Worm (Caenorhabditis elegans) whole organism, young adult: Measurements from ENCODE around the gene C08A9.3.

Experiments used
- C06A6.2 ChIP-seq: fragments of 200-800 bp; sonication (Bioruptor generic); conservative IDR thresholded peaks from 2 replicates; pipeline ENCODE4 v1.3.6; 2022; ENCODE audit warnings: missing genetic modification characterization, missing compliant biosample characterization
- C17E4.6 ChIP-seq: fragments of 200-800 bp; sonication (Bioruptor generic); IDR thresholded peaks from 2 replicates; pipeline ENCODE4 v1.3.6; 2022; ENCODE audit warnings: missing genetic modification reagents, missing genetic modification characterization, missing compliant biosample characterization
- D2030.7 ChIP-seq: fragments of 200-800 bp; sonication (Bioruptor generic); IDR thresholded peaks from 2 replicates; pipeline ENCODE4 v1.3.6; 2022; ENCODE audit warnings: missing genetic modification reagents, missing genetic modification characterization, missing compliant biosample characterization
- F10E7.11 ChIP-seq: sonication (generic microtip); optimal IDR thresholded peaks from 2 replicates; lab custom pipeline; 2017; ENCODE audit warnings: mild to moderate bottlenecking, missing genetic modification characterization, moderate library complexity, missing compliant biosample characterization
- F22D6.2 ChIP-seq: sonication (generic microtip); optimal IDR thresholded peaks from 2 replicates; lab custom pipeline; 2016; ENCODE audit warnings: mild to moderate bottlenecking, missing genetic modification characterization, missing compliant biosample characterization
- F37B4.10 ChIP-seq: fragments of 200-800 bp; sonication (Bioruptor generic); IDR thresholded peaks from 2 replicates; pipeline ENCODE4 v1.3.6; 2022; ENCODE audit warnings: missing genetic modification characterization, missing compliant biosample characterization
- F49E8.2 ChIP-seq: sonication (generic microtip); optimal IDR thresholded peaks from 3 replicates; lab custom pipeline; 2017; ENCODE audit warnings: missing genetic modification characterization, mild to moderate bottlenecking, missing compliant biosample characterization, antibody characterized with exemption, moderate library complexity; ENCODE audit not compliant: insufficient read depth
- F57A8.1 ChIP-seq: fragments of 200-800 bp; sonication (Bioruptor generic); optimal IDR thresholded peaks from 2 replicates; lab custom pipeline; 2018; ENCODE audit warnings: mild to moderate bottlenecking, missing genetic modification characterization, moderate library complexity, missing compliant biosample characterization
- K11D2.4 ChIP-seq: fragments of 200-800 bp; sonication (Bioruptor generic); IDR thresholded peaks from 2 replicates; pipeline ENCODE4 v1.3.6; 2022; ENCODE audit warnings: missing genetic modification reagents, missing genetic modification characterization, missing compliant biosample characterization
- K12H6.12 ChIP-seq: fragments of 200-800 bp; sonication (Bioruptor generic); optimal IDR thresholded peaks from 2 replicates; lab custom pipeline; 2018; ENCODE audit warnings: mild to moderate bottlenecking, missing genetic modification characterization, missing compliant biosample characterization
- T07F8.4 ChIP-seq: sonication (generic microtip); optimal IDR thresholded peaks from 2 replicates; lab custom pipeline; 2016; ENCODE audit warnings: mild to moderate bottlenecking, missing genetic modification characterization, moderate library complexity, missing compliant biosample characterization
- Y53G8AR.9 ChIP-seq: fragments of 200-800 bp; sonication (Bioruptor generic); conservative IDR thresholded peaks from 2 replicates; pipeline ENCODE4 v1.3.6; 2022; ENCODE audit warnings: missing genetic modification reagents, missing genetic modification characterization, missing compliant biosample characterization
- Y56A3A.18 ChIP-seq: fragments of 200-800 bp; sonication (Bioruptor generic); IDR thresholded peaks from 2 replicates; pipeline ENCODE4 v1.3.6; 2022; ENCODE audit warnings: missing genetic modification reagents, missing genetic modification characterization, missing compliant biosample characterization
- ZK185.1 ChIP-seq: sonication (generic microtip); optimal IDR thresholded peaks from 2 replicates; lab custom pipeline; 2016; ENCODE audit warnings: mild to moderate bottlenecking, missing genetic modification characterization, missing compliant biosample characterization; ENCODE audit not compliant: poor library complexity, severe bottlenecking
- ama-1 ChIP-seq, 3 experiments: fragments of 150-350 bp in 1 of 3; sonication (generic microtip) in 2 of 3; optimal IDR thresholded peaks; 2 replicates each; lab custom pipeline; 2014 to 2018; ENCODE audit warnings: missing biosample characterization in 2 of 3, missing genetic modification characterization in 2 of 3, missing genetic modification reagents in 2 of 3
- aptf-2 ChIP-seq: fragments of 200-800 bp; sonication (Bioruptor generic); conservative IDR thresholded peaks from 2 replicates; pipeline ENCODE4 v1.3.6; 2022; ENCODE audit warnings: missing genetic modification reagents, missing genetic modification characterization, missing compliant biosample characterization
- atf-7 ChIP-seq: sonication (generic microtip); optimal IDR thresholded peaks from 2 replicates; lab custom pipeline; 2017; ENCODE audit warnings: mild to moderate bottlenecking, missing genetic modification characterization, missing compliant biosample characterization
- bed-1 ChIP-seq: fragments of 200-800 bp; sonication (Bioruptor generic); IDR thresholded peaks from 2 replicates; pipeline ENCODE4 v1.3.6; 2022; ENCODE audit warnings: missing genetic modification reagents, missing genetic modification characterization, missing compliant biosample characterization
- cebp-1 ChIP-seq, 2 experiments: fragments of 200-800 bp in 1 of 2; sonication (Bioruptor generic) in 1 of 2; sonication (generic microtip) in 1 of 2; IDR thresholded peaks in 1 of 2; optimal IDR thresholded peaks in 1 of 2; 2 replicates each; pipeline versions ENCODE4 v1.3.6 to Lab custom; 2017 to 2022; ENCODE audit warnings: missing compliant biosample characterization in 2 of 2, missing genetic modification characterization in 2 of 2, mild to moderate bottlenecking in 1 of 2, missing genetic modification reagents in 1 of 2, moderate library complexity in 1 of 2
- chd-7 ChIP-seq: sonication (generic microtip); optimal IDR thresholded peaks from 2 replicates; lab custom pipeline; 2016; ENCODE audit warnings: mild to moderate bottlenecking, missing genetic modification characterization, moderate library complexity, missing compliant biosample characterization
- dox-1 ChIP-seq: fragments of 200-800 bp; sonication (Bioruptor generic); IDR thresholded peaks from 2 replicates; pipeline ENCODE4 v1.3.6; 2022; ENCODE audit warnings: missing genetic modification reagents, missing genetic modification characterization, missing compliant biosample characterization
- egl-18 ChIP-seq: fragments of 200-800 bp; sonication (Bioruptor generic); IDR thresholded peaks from 2 replicates; pipeline ENCODE4 v1.3.6; 2022; ENCODE audit warnings: missing genetic modification reagents, missing genetic modification characterization, missing compliant biosample characterization
- ekl-4 ChIP-seq: fragments of 200-800 bp; sonication (Bioruptor generic); IDR thresholded peaks from 2 replicates; pipeline ENCODE4 v1.3.6; 2022; ENCODE audit warnings: missing genetic modification reagents, missing genetic modification characterization, missing compliant biosample characterization
- him-1 ChIP-seq: sonication (generic microtip); optimal IDR thresholded peaks from 2 replicates; lab custom pipeline; 2016; ENCODE audit warnings: missing genotype, missing genetic modification reagents, missing genetic modification characterization, missing compliant biosample characterization
- lin-26 ChIP-seq: fragments of 200-800 bp; sonication (Bioruptor generic); IDR thresholded peaks from 2 replicates; pipeline ENCODE4 v1.3.6; 2022; ENCODE audit warnings: missing genetic modification reagents, missing genetic modification characterization, missing compliant biosample characterization
- lsl-1 ChIP-seq: fragments of 200-800 bp; sonication (Bioruptor generic); optimal IDR thresholded peaks from 2 replicates; lab custom pipeline; 2018; ENCODE audit warnings: mild to moderate bottlenecking, missing genetic modification characterization, moderate library complexity, missing compliant biosample characterization
- madf-10 ChIP-seq: sonication (generic microtip); optimal IDR thresholded peaks from 2 replicates; lab custom pipeline; 2016; ENCODE audit warnings: mild to moderate bottlenecking, missing genetic modification characterization, missing compliant biosample characterization
- madf-6 ChIP-seq: fragments of 200-800 bp; sonication (Bioruptor generic); IDR thresholded peaks from 2 replicates; pipeline ENCODE4 v1.3.6; 2022; ENCODE audit warnings: missing genetic modification reagents, missing genetic modification characterization, missing compliant biosample characterization
- mcd-1 ChIP-seq: fragments of 200-800 bp; sonication (Bioruptor generic); IDR thresholded peaks from 2 replicates; pipeline ENCODE4 v1.3.6; 2022; ENCODE audit warnings: missing genetic modification reagents, missing genetic modification characterization, missing compliant biosample characterization
- mel-28 ChIP-seq: sonication (generic microtip); optimal IDR thresholded peaks from 2 replicates; lab custom pipeline; 2016; ENCODE audit warnings: borderline replicate concordance, mild to moderate bottlenecking, missing genetic modification characterization, missing compliant biosample characterization
- nfya-1 ChIP-seq: sonication (generic microtip); optimal IDR thresholded peaks from 2 replicates; lab custom pipeline; 2017; ENCODE audit warnings: antibody characterized with exemption, missing compliant biosample characterization, missing genetic modification characterization, borderline replicate concordance; ENCODE audit not compliant: insufficient read depth
- nhr-27 ChIP-seq: fragments of 200-800 bp; sonication (Bioruptor generic); optimal IDR thresholded peaks from 2 replicates; lab custom pipeline; 2018; ENCODE audit warnings: mild to moderate bottlenecking, missing genetic modification characterization, moderate library complexity, missing compliant biosample characterization
- pbrm-1 ChIP-seq: fragments of 200-800 bp; sonication (Bioruptor generic); IDR thresholded peaks from 2 replicates; pipeline ENCODE4 v1.3.6; 2022; ENCODE audit warnings: missing genetic modification reagents, missing genetic modification characterization, missing compliant biosample characterization
- rec-8 ChIP-seq, 2 experiments: sonication (generic microtip); optimal IDR thresholded peaks; 2 replicates each; lab custom pipeline; 2016; ENCODE audit warnings: mild to moderate bottlenecking in 2 of 2, missing genetic modification characterization in 2 of 2, missing genetic modification reagents in 2 of 2, missing genotype in 2 of 2, missing biosample characterization in 1 of 2, missing compliant biosample characterization in 1 of 2, moderate library complexity in 1 of 2
- repo-1 ChIP-seq: sonication (generic microtip); optimal IDR thresholded peaks from 2 replicates; lab custom pipeline; 2017; ENCODE audit warnings: mild to moderate bottlenecking, missing genetic modification characterization, missing compliant biosample characterization
- rpc-1 ChIP-seq, 2 experiments: fragments of 150-350 bp in 1 of 2; sonication (generic microtip) in 1 of 2; optimal IDR thresholded peaks; 2 replicates each; lab custom pipeline; 2014 to 2018; ENCODE audit warnings: missing biosample characterization in 1 of 2, missing genetic modification characterization in 1 of 2, missing genetic modification reagents in 1 of 2, missing genotype in 1 of 2
- snpc-1.1 ChIP-seq: sonication (generic microtip); optimal IDR thresholded peaks from 2 replicates; lab custom pipeline; 2017; ENCODE audit warnings: missing genetic modification characterization, mild to moderate bottlenecking, missing compliant biosample characterization, antibody characterized with exemption, moderate library complexity, missing genotype, missing genetic modification reagents; ENCODE audit not compliant: insufficient read depth
- somi-1 ChIP-seq: fragments of 200-800 bp; sonication (Bioruptor generic); optimal IDR thresholded peaks from 2 replicates; lab custom pipeline; 2018; ENCODE audit warnings: mild to moderate bottlenecking, missing genetic modification characterization, missing compliant biosample characterization
- sptf-2 ChIP-seq: fragments of 200-800 bp; sonication (Bioruptor generic); optimal IDR thresholded peaks from 2 replicates; lab custom pipeline; 2018; ENCODE audit warnings: mild to moderate bottlenecking, missing genetic modification characterization, missing compliant biosample characterization
- tbp1 ChIP-seq: fragments of 200-800 bp; sonication (Bioruptor generic); optimal IDR thresholded peaks from 2 replicates; lab custom pipeline; 2018; ENCODE audit warnings: mild to moderate bottlenecking, missing genetic modification characterization, missing compliant biosample characterization
- unc-62 ChIP-seq: fragments of 150-350 bp; optimal IDR thresholded peaks from 2 replicates; lab custom pipeline; 2014; ENCODE audit warnings: missing biosample characterization, missing genetic modification reagents, missing genetic modification characterization
- ztf-25 ChIP-seq: fragments of 200-800 bp; sonication (Bioruptor generic); IDR thresholded peaks from 2 replicates; pipeline ENCODE4 v1.3.6; 2022; ENCODE audit warnings: missing genetic modification reagents, missing genetic modification characterization, missing compliant biosample characterization
- ztf-26 ChIP-seq: sonication (generic microtip); optimal IDR thresholded peaks from 2 replicates; lab custom pipeline; 2017; ENCODE audit warnings: missing genetic modification characterization, missing compliant biosample characterization
- ztf-28 ChIP-seq: fragments of 200-800 bp; sonication (Bioruptor generic); IDR thresholded peaks from 2 replicates; pipeline ENCODE4 v1.3.6; 2022; ENCODE audit warnings: missing genetic modification reagents, missing genetic modification characterization, missing compliant biosample characterization

Gene C08A9.3

DNA sequence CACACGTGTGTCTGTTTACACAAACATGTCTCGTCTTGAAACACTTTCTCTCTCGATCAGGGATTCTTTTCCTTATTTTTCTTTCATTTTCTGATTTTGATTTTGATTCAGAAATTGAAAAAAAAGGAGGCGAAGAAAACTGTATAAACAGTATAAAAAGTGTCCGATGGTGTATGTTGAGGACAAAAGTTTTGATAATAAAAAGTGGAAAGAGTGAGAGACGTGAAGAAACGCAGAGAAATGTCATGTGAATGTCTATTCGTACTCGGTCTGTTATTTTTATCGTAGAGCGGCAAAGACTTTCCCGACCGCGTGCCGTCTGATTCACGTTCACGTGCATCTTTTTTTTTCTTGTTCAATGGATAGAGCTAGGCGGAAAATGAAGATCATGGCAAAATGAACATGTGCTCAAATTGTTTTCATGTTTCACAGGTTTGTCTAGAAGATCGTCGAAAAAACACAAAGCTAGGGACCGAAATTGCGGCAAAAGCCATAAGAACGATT lies 29.3 kb downstream of the C08A9.3 start (continued):
- TF ChIP-seq madf-6 (no peak), snpc-1.1 (no peak), C17E4.6 (GFP tag; lab: Robert Waterston, UW) (no peak), D2030.7 (no peak), C06A6.2 (GFP tag; lab: Robert Waterston, UW) (peak; percentile 63; the same call in 1 of the 2 replicates), ztf-28 (GFP tag; lab: Robert Waterston, UW) (no peak), Y56A3A.18 (GFP tag; lab: Robert Waterston, UW) (no peak), atf-7 (tag; lab: Kevin White, UChicago) (peak; percentile 74), dox-1 (GFP tag; lab: Robert Waterston, UW) (peak; percentile 64), rpc-1 (optimal IDR thresholded peaks at IDR 0.05; lab: Kevin White, UChicago) (no peak), rpc-1 (tag; optimal IDR thresholded peaks at IDR 0.05; lab: Kevin White, UChicago) (no peak), F37B4.10 (GFP tag; lab: Robert Waterston, UW) (no peak), ekl-4 (no peak), nhr-27 (tag; lab: Kevin White, UChicago) (no peak), bed-1 (GFP tag; lab: Robert Waterston, UW) (no peak), K12H6.12 (tag; lab: Kevin White, UChicago) (peak; percentile 1), F10E7.11 (no peak), chd-7 (tag; lab: Kevin White, UChicago) (peak; percentile 74), lin-26 (GFP tag; lab: Robert Waterston, UW) (0 out of 2 replicates have a peak, but pooled peaks have one; percentile 43), madf-10 (tag; lab: Kevin White, UChicago) (peak; percentile 42), ZK185.1 (tag; lab: Kevin White, UChicago) (peak; percentile 29), him-1 (tag; lab: Kevin White, UChicago) (no peak), K11D2.4 (GFP tag; lab: Robert Waterston, UW) (peak; percentile 73), tbp1 (peak; percentile 59), egl-18 (no peak), unc-62 (GFP tag; lab: Kevin White, UChicago) (peak; percentile 40), F49E8.2 (no peak), pbrm-1 (peak; percentile 31; the same call in 1 of the 2 replicates), sptf-2 (GFP tag; lab: Kevin White, UChicago) (no peak), F22D6.2 (tag; lab: Kevin White, UChicago) (peak; percentile 57)

DNA sequence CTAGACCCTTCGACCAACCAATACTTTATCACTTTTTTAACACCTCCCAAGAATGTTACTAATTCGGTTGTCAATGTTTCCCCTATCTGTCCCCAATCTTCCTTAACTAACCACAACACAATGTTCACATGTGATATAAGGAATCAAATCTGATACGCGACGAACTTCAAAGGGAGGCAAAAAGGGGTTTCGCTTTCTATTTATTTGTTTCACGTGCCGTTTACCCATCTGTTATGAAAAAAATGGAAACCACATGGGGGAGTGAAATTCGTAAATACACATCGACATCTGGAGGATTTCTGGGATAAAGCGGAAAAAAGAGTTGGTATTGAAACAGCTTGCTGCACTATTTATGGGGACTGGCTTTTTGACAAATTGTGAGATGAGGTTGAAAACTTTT lies 30.9 kb downstream of the C08A9.3 start:
- no peak for TF ChIP-seq lsl-1 (GFP tag; lab: Kevin White, UChicago)
- 0 out of 2 replicates have a peak, but pooled peaks have one; percentile 37 for TF ChIP-seq K11D2.4 (GFP tag; lab: Robert Waterston, UW)
- TF ChIP-seq ztf-28 (GFP tag; lab: Robert Waterston, UW): no peak
- no peak for TF ChIP-seq Y53G8AR.9 (GFP tag; lab: Robert Waterston, UW)
- peak; percentile 32 for TF ChIP-seq ztf-26 (tag; lab: Kevin White, UChicago)
- peak; percentile 7 for TF ChIP-seq somi-1 (GFP tag; lab: Kevin White, UChicago)
- no peak for TF ChIP-seq C06A6.2 (GFP tag; lab: Robert Waterston, UW)
- no peak for TF ChIP-seq cebp-1 (GFP tag; IDR thresholded peaks at IDR 0.05; lab: Robert Waterston, UW)
- peak; percentile 18 for TF ChIP-seq cebp-1 (tag; optimal IDR thresholded peaks at IDR 0.05; lab: Kevin White, UChicago)
- TF ChIP-seq, all 124 proteins: peak for 4

DNA sequence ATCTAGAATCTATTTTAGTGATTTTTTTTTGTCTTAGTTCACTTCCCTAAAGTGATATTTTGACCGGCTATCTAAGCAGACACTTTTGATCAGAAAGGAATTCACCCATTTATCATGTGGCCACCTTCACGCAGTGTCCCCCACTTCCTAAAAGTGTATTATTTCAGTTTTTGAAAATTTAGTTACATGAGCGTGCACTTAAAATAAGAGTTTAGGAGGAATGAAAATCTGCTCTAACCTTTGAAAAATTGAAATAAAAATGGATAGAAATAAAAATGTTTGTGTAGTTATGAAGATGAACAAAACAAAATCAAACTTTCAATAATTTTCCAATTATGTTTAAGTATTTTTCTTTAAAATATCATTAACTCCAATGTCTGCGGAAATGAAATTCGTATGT lies 33.3 kb downstream of the C08A9.3 start:
- TF ChIP-seq ztf-25 (no peak), mcd-1 (GFP tag; lab: Robert Waterston, UW) (no peak), mel-28 (tag; lab: Kevin White, UChicago) (no peak), F37B4.10 (GFP tag; lab: Robert Waterston, UW) (no peak), ama-1 (optimal IDR thresholded peaks at IDR 0.05; lab: Kevin White, UChicago) (no peak), ama-1 (GFP tag; optimal IDR thresholded peaks at IDR 0.05; lab: Kevin White, UChicago) (no peak), repo-1 (tag; lab: Kevin White, UChicago) (no peak), tbp1 (no peak), T07F8.4 (tag; lab: Kevin White, UChicago) (no peak), nfya-1 (tag; lab: Kevin White, UChicago) (no peak), aptf-2 (GFP tag; lab: Robert Waterston, UW) (no peak), atf-7 (tag; lab: Kevin White, UChicago) (no peak), F57A8.1 (GFP tag; lab: Kevin White, UChicago) (no peak), rec-8 (tag; optimal IDR thresholded peaks at IDR 0.05; lab: Kevin White, UChicago) (no peak)
